Fruit fly (Drosophila melanogaster) whole organism, pupa: ENCODE measurements around the gene rudhira.

Experiments used
- CG34367 ChIP-seq: fragments of 200-800 bp; sonication (Bioruptor generic); optimal IDR thresholded peaks from 2 replicates; lab custom pipeline; 2018; ENCODE audit warnings: missing biosample characterization, mild to moderate bottlenecking, missing genetic modification characterization
- Ets98B ChIP-seq: fragments of 200-800 bp; sonication (Bioruptor generic); IDR thresholded peaks from 2 replicates; pipeline ENCODE4 v1.3.6; 2022; ENCODE audit warnings: missing biosample characterization, missing genetic modification characterization

DNA sequence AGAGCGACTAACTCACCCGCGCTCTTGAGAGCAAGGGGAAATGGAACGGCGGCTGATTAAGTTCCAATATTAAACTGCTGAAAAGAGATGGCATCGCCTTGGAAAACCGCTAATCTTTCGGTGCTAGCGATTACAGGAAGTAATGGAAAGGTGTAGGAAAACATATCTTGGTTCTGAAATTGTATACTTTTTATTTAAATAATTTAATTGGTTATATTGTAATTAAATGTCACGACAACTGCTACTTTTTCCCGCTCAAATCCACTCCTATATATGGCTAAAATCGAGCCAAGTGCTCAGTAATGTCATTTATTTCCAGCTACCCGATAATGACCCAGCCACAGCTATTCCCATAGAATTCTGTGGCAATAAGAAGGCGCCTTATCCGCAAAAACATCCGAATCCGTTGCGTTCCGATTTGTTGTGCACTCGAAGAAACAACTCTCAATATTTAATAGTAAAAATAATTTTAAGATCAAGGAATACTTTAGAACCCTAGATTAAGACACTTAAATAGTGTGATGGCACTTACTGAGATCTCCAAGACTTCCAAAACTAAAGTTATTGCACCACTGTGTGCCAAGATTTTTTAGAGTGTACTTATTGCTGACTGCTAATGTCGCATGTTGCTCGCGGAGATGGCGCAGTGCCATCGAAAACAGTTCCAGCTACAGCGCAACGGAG is 28.4 kb upstream of the rudhira start:
- peak; percentile 84 for TF ChIP-seq CG34367 (tag; lab: Kevin White, UChicago)
- peak; percentile 89 for TF ChIP-seq Ets98B (GFP tag; lab: Robert Waterston, UW)
